Worm (Caenorhabditis elegans): ENCODE measurements around the gene R13H4.6.

- TF ChIP-seq pqm-1 (tag; optimal IDR thresholded peaks at IDR 0.05), result no peak
- no peak for TF ChIP-seq pha-2 (tag; optimal IDR thresholded peaks at IDR 0.05)
- no peak for TF ChIP-seq elt-4 (tag; optimal IDR thresholded peaks at IDR 0.05)
- TF ChIP-seq fkh-10 (GFP tag; optimal IDR thresholded peaks at IDR 0.05), result no peak
- TF ChIP-seq dve-1 (tag; optimal IDR thresholded peaks at IDR 0.05), result no peak
- TF ChIP-seq pax-1 (tag; optimal IDR thresholded peaks at IDR 0.05), result no peak
- TF ChIP-seq che-1 (tag; optimal IDR thresholded peaks at IDR 0.05), result no peak
- TF ChIP-seq unc-55 (GFP tag; optimal IDR thresholded peaks at IDR 0.05), result no peak
- TF ChIP-seq fkh-6 (tag; optimal IDR thresholded peaks at IDR 0.05), result no peak
- TF ChIP-seq nhr-11 (tag; optimal IDR thresholded peaks at IDR 0.05), result no peak
- TF ChIP-seq unc-42 (tag; optimal IDR thresholded peaks at IDR 0.05), result no peak
Observed at ce11 chrV:11900127-11900526, 37.2 kb downstream of the R13H4.6 start.

All from whole organism, late embryonic.